Fruit fly (Drosophila melanogaster): ENCODE results near the gene Polr1E.
A peak's percentile ranks its signal among the peaks of the same experiment; 100 is the strongest.

The Polr1E gene

dm6 chr3R:18311368-18311919 is 9.9 kb upstream of the Polr1E start (continued):
- TF ChIP-seq Abd-B (GFP tag; optimal IDR thresholded peaks at IDR 0.05) (peak; percentile 10), CG17186 (GFP tag; optimal IDR thresholded peaks at IDR 0.05) (peak; percentile 44), lmd (GFP tag; IDR thresholded peaks at IDR 0.05) (no peak), crc (GFP tag; optimal IDR thresholded peaks at IDR 0.05) (peak; percentile 9), BtbVII (GFP tag; optimal IDR thresholded peaks at IDR 0.05) (peak; percentile 39), CG17361 (GFP tag; IDR thresholded peaks at IDR 0.05) (peak; percentile 97; the same call in 2 of the 3 replicates), CG7987 (GFP tag; optimal IDR thresholded peaks at IDR 0.05) (peak; percentile 77), scrt (GFP tag; optimal IDR thresholded peaks at IDR 0.05) (peak; percentile 61), CG10654 (GFP tag; optimal IDR thresholded peaks at IDR 0.05) (peak; percentile 45), vvl (GFP tag; IDR thresholded peaks at IDR 0.05) (peak; percentile 81), ttk (GFP tag; IDR thresholded peaks at IDR 0.05) (peak; percentile 83), CG13624 (GFP tag; optimal IDR thresholded peaks at IDR 0.05) (no peak), CG10959 (GFP tag; IDR thresholded peaks at IDR 0.05) (peak; percentile 59), Mad (GFP tag; optimal IDR thresholded peaks at IDR 0.05) (no peak), psq (GFP tag; optimal IDR thresholded peaks at IDR 0.05) (peak; percentile 87), sim (GFP tag; IDR thresholded peaks at IDR 0.05) (no peak), CG16813 (GFP tag; IDR thresholded peaks at IDR 0.05; ENCODE audit: partially characterized antibody) (no peak), CG15514 (GFP tag; optimal IDR thresholded peaks at IDR 0.05) (peak; percentile 51), Trl (optimal IDR thresholded peaks at IDR 0.05) (peak; percentile 69 to 70), Trl (GFP tag; optimal IDR thresholded peaks at IDR 0.05) (peak; percentile 61), CG13775 (GFP tag; optimal IDR thresholded peaks at IDR 0.05) (peak; percentile 50), CG13424 (tag; optimal IDR thresholded peaks at IDR 0.05) (peak; percentile 71), usp (GFP tag; optimal IDR thresholded peaks at IDR 0.05) (no peak), CG8765 (GFP tag; IDR thresholded peaks at IDR 0.05) (peak; percentile 29; the same call in 1 of the 2 replicates), Dek (tag; optimal IDR thresholded peaks at IDR 0.05) (peak; percentile 27), ranshi (GFP tag; IDR thresholded peaks at IDR 0.05) (peak; percentile 36; the same call in 1 of the 2 replicates), pzg (GFP tag; optimal IDR thresholded peaks at IDR 0.05) (no peak), CG2202 (tag; optimal IDR thresholded peaks at IDR 0.05) (peak; percentile 76), CG17568 (GFP tag; optimal IDR thresholded peaks at IDR 0.05) (peak; percentile 53), sisA (GFP tag; IDR thresholded peaks at IDR 0.05) (0 out of 2 replicates have a peak, but pooled peaks have one; percentile 9), Fer3 (tag; optimal IDR thresholded peaks at IDR 0.05) (no peak), tio (GFP tag; optimal IDR thresholded peaks at IDR 0.05) (peak; percentile 62), lab (GFP tag; optimal IDR thresholded peaks at IDR 0.05) (peak; percentile 78), CG17385 (GFP tag; optimal IDR thresholded peaks at IDR 0.05) (peak; percentile 14), dimm (GFP tag; IDR thresholded peaks at IDR 0.05) (no peak), sens-2 (GFP tag; IDR thresholded peaks at IDR 0.05) (no peak), CTCF (GFP tag; optimal IDR thresholded peaks at IDR 0.05) (no peak), luna (GFP tag; optimal IDR thresholded peaks at IDR 0.05) (no peak), Dll (GFP tag; IDR thresholded peaks at IDR 0.05; ENCODE audit: partially characterized antibody) (no peak), CG9215 (GFP tag; IDR thresholded peaks at IDR 0.05) (peak; percentile 32; the same call in 1 of the 2 replicates), Ptx1 (GFP tag; IDR thresholded peaks at IDR 0.05) (no peak; the same call in 1 of the 2 replicates), CG8359 (GFP tag; optimal IDR thresholded peaks at IDR 0.05; ENCODE audit: borderline replicate concordance) (peak; percentile 59), CG15011 (GFP tag; optimal IDR thresholded peaks at IDR 0.05) (no peak), CG15601 (tag; optimal IDR thresholded peaks at IDR 0.05) (peak; percentile 64), CG7271 (tag; optimal IDR thresholded peaks at IDR 0.05) (no peak), CG11085 (GFP tag; IDR thresholded peaks at IDR 0.05) (no peak), CG6689 (GFP tag; IDR thresholded peaks at IDR 0.05) (peak; percentile 62), wdn (GFP tag; IDR thresholded peaks at IDR 0.05) (peak; percentile 48; the same call in 1 of the 2 replicates), CG3726 (GFP tag; IDR thresholded peaks at IDR 0.05) (no peak), pita (GFP tag; optimal IDR thresholded peaks at IDR 0.05) (no peak), caup (GFP tag; optimal IDR thresholded peaks at IDR 0.05; ENCODE audit: severe bottlenecking) (peak; percentile 43)
